Worm (Caenorhabditis elegans) whole organism, young adult: ENCODE results near the gene sec-16A.2.

Experiments
- F33H1.4 ChIP-seq: fragments of 200-800 bp; sonication (Bioruptor generic); IDR thresholded peaks from 2 replicates; pipeline ENCODE4 v1.3.6; 2022; ENCODE audit warnings: missing genetic modification reagents, missing genetic modification characterization, missing compliant biosample characterization
- F39B2.1 ChIP-seq: fragments of 200-800 bp; sonication (Bioruptor generic); IDR thresholded peaks from 2 replicates; pipeline ENCODE4 v1.3.6; 2022; ENCODE audit warnings: missing genetic modification reagents, missing genetic modification characterization, missing compliant biosample characterization
- zim-3 ChIP-seq: sonication (generic microtip); optimal IDR thresholded peaks from 2 replicates; lab custom pipeline; 2017; ENCODE audit warnings: mild to moderate bottlenecking, missing genetic modification characterization, moderate library complexity, missing compliant biosample characterization

DNA sequence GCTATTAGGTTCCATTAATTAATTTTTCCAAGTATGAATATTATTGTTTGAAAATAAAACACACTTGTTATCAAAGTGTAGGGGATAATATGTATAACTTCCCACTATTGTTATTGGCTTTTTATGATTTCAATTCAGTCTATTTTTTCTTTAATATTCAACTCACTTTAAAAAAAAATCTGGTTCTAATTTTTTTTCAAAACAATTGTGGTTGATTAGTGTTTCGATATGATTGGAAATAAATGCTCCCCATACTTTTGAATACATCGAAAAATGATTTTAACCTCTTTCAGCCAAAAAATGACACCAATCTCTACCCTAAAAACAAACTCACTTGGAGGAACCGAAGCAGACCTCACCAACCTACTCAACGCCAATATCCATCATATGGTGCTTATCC lies 53.3 kb downstream of the sec-16A.2 start, which contains the start of gene F55E10.2:
- TF ChIP-seq F33H1.4 (GFP tag; lab: Robert Waterston, UW) (no peak), zim-3 (no peak), F39B2.1 (GFP tag; lab: Robert Waterston, UW) (no peak)
